Worm (Caenorhabditis elegans): Measurements from ENCODE around the gene T23B12.11.

DNA sequence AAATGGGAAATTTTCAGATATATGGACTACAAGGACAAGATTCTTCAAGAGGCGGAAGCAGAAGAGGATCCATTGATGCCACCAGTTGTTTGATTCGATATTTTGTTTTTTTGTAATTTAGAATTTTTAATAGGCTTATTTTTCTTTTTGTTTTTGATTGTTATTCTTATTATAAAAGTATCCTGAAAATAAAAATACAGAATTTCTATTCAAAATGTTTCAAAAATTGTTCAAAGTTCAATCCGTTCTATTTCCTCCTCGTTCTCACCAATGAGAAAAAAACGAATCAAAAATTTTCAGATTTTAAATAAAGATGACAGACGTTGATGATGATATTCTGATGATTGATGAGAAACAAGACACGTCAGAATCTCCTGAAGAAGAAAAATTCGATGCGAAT lies 13.5 kb downstream of the T23B12.11 start, which contains the start of gene phf-30:
- TF ChIP-seq dao-5 (tag; optimal IDR thresholded peaks at IDR 0.05) (no peak), him-1 (tag; optimal IDR thresholded peaks at IDR 0.05) (no peak), W03F9.2 (tag; optimal IDR thresholded peaks at IDR 0.05) (no peak)

Data from whole organism, L4/young adult.